Worm (Caenorhabditis elegans) whole organism, young adult: ENCODE results near the gene C25F6.6.

ENCODE experiments used
- attf-3 ChIP-seq: fragments of 200-800 bp; sonication (Bioruptor generic); conservative IDR thresholded peaks from 2 replicates; pipeline ENCODE4 v1.3.6; 2022; ENCODE audit warnings: missing genetic modification reagents, missing genetic modification characterization, missing compliant biosample characterization
- him-1 ChIP-seq: sonication (generic microtip); optimal IDR thresholded peaks from 2 replicates; lab custom pipeline; 2016; ENCODE audit warnings: missing genotype, missing genetic modification reagents, missing genetic modification characterization, missing compliant biosample characterization
- madf-3 ChIP-seq: fragments of 200-800 bp; sonication (Bioruptor generic); IDR thresholded peaks from 2 replicates; pipeline ENCODE4 v1.3.6; 2022; ENCODE audit warnings: missing genetic modification reagents, missing genetic modification characterization, missing compliant biosample characterization

DNA sequence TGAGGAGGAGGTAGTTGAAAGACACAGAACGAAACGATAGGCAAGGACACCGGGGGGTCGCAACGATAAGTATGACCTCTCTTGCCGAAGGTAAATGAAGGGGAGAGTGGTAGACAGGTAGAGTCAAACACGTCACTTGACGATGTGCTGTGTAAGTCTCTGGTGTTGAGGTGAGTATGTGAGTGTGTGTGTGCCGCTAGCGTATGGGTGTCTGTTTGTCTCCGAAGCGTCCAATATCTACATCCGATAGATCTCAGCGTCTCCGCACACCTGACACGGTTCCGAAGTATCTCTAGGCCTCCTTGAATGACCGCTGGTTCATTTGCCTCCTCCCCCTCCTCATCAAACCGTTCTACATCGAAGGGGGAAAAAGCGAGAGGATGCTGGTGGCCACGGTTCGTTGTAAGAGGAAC, 24.5 kb upstream of the C25F6.6 start:
- no peak for TF ChIP-seq him-1 (tag; lab: Kevin White, UChicago)
- no peak for TF ChIP-seq attf-3 (GFP tag; lab: Robert Waterston, UW)
- no peak for TF ChIP-seq madf-3
